Worm (Caenorhabditis elegans) whole organism, L4/young adult: Measurements from ENCODE around the gene C10A4.3.

Source experiments
- W03F9.2 ChIP-seq: fragments of 150-350 bp; optimal IDR thresholded peaks from 2 replicates; lab custom pipeline; 2014; ENCODE audit warnings: missing biosample characterization, missing genetic modification characterization
- dao-5 ChIP-seq: sonication (generic microtip); optimal IDR thresholded peaks from 2 replicates; lab custom pipeline; 2016; ENCODE audit warnings: missing genotype, missing genetic modification characterization, moderate library complexity, missing compliant biosample characterization
- him-1 ChIP-seq: sonication (generic microtip); optimal IDR thresholded peaks from 2 replicates; lab custom pipeline; 2016; ENCODE audit warnings: missing genotype, missing genetic modification reagents, missing genetic modification characterization, missing compliant biosample characterization

C10A4.3 gene

ce11 chrX:7416082-7416481 is 10.6 kb downstream of the C10A4.3 start, which contains the start of gene C10A4.1:
Gene C10A4.1 (plus strand): TSS chrX:7416382.
- TF ChIP-seq W03F9.2 (tag; lab: Kevin White, UChicago) (no peak), dao-5 (tag; lab: Kevin White, UChicago) (no peak), him-1 (tag; lab: Kevin White, UChicago) (no peak)

DNA sequence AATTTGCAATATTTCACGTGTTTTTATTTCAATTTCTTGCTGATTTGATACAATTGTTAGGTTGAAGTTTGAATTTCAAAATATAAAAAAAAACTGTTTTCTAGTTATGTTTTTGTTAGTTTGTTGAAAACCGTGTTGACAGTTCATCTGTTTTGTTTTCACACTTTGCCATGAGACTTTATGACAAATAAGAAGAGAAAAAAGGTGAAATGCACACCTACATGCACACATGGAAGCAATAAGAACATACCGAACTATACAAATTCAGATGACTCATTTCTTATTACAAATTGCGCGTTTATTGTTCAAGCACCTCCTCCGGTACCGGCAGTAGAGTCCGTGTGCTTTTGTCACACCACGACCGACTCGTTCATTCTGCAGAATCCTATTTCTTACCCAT is 15.1 kb downstream of the C10A4.3 start, which contains the start of gene C10A4.9:
Gene C10A4.9 (plus strand): TSS at position 301 of the 400 bp plus-strand sequence.
- TF ChIP-seq him-1 (tag; lab: Kevin White, UChicago) (no peak), W03F9.2 (tag; lab: Kevin White, UChicago) (no peak), dao-5 (tag; lab: Kevin White, UChicago) (no peak)

ce11 chrX:7424813-7425212 is 19.3 kb downstream of the C10A4.3 start, which contains the start of gene mnm-2:
Gene mnm-2 (minus strand): TSS chrX:7424913.
- TF ChIP-seq him-1 (tag; lab: Kevin White, UChicago) (no peak), W03F9.2 (tag; lab: Kevin White, UChicago) (no peak), dao-5 (tag; lab: Kevin White, UChicago) (no peak)

ce11 chrX:7430483-7430882 is 25.0 kb downstream of the C10A4.3 start:
- TF ChIP-seq W03F9.2 (tag; lab: Kevin White, UChicago) (no peak), him-1 (tag; lab: Kevin White, UChicago) (no peak), dao-5 (tag; lab: Kevin White, UChicago) (no peak)

DNA sequence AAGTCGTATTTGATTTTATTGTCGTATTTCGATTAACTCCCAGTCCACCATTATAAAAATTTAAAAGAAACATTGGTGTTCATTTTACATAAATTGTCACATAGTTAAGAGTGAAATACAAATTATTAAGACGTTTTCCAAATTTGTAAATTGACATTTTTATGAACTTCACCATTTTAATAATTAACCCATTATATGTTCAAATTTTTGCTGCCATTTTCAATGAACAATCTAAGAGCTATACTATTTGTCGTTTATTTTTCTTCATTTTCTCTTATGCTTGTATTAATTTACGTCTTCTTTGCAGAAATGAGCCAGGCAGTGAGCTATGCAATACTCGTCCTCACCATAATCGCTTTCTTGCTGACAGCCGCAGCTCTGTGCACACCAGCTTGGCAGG is 25.7 kb downstream of the C10A4.3 start, which contains the start of gene clc-2:
Gene clc-2 (plus strand): TSS at position 301 of the 400 bp plus-strand sequence.
- no peak for TF ChIP-seq dao-5 (tag; lab: Kevin White, UChicago)
- TF ChIP-seq him-1 (tag; lab: Kevin White, UChicago) = no peak
- TF ChIP-seq W03F9.2 (tag; lab: Kevin White, UChicago) = no peak

DNA sequence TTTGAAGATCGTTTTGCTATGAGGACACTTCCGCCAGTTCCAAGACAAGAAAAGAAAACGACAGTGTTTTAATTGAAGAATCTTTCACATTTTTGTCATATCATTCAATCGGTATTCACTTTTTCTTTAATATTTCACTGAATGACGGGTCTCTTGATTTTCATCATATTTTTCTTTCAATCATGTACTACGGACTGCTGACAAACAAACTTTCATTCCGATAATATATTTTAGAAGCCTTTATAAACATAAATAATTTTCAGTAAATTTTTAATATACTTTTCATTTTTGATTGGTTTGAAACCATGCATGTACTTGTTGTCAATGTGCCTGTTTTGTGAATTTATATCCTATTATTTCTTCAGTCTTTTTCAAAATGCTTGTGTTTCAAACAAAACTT is 27.8 kb downstream of the C10A4.3 start, which contains the start of gene clc-5:
Gene clc-5 (plus strand): TSS at position 301 of the 400 bp plus-strand sequence.
- TF ChIP-seq him-1 (tag; lab: Kevin White, UChicago) (no peak), W03F9.2 (tag; lab: Kevin White, UChicago) (no peak), dao-5 (tag; lab: Kevin White, UChicago) (no peak)

ce11 chrX:7436912-7437311 is 31.4 kb downstream of the C10A4.3 start:
- TF ChIP-seq dao-5 (tag; lab: Kevin White, UChicago) (no peak), him-1 (tag; lab: Kevin White, UChicago) (no peak), W03F9.2 (tag; lab: Kevin White, UChicago) (no peak)

- TF ChIP-seq him-1 (tag; lab: Kevin White, UChicago) (no peak), dao-5 (tag; lab: Kevin White, UChicago) (no peak)
Measured at ce11 chrX:7437949-7438348, 32.5 kb downstream of the C10A4.3 start, which contains the start of gene C01C10.2. Gene C01C10.2 (minus strand): TSS chrX:7438118.

- TF ChIP-seq dao-5 (tag; lab: Kevin White, UChicago) (no peak), him-1 (tag; lab: Kevin White, UChicago) (no peak), W03F9.2 (tag; lab: Kevin White, UChicago) (no peak)
Measured at ce11 chrX:7440102-7440501, 34.6 kb downstream of the C10A4.3 start.

ce11 chrX:7442477-7442876 is 37.0 kb downstream of the C10A4.3 start, which contains the start of gene acl-12:
Gene acl-12 (minus strand): TSS chrX:7442577.
- TF ChIP-seq him-1 (tag; lab: Kevin White, UChicago) (no peak), W03F9.2 (tag; lab: Kevin White, UChicago) (no peak), dao-5 (tag; lab: Kevin White, UChicago) (no peak)

DNA sequence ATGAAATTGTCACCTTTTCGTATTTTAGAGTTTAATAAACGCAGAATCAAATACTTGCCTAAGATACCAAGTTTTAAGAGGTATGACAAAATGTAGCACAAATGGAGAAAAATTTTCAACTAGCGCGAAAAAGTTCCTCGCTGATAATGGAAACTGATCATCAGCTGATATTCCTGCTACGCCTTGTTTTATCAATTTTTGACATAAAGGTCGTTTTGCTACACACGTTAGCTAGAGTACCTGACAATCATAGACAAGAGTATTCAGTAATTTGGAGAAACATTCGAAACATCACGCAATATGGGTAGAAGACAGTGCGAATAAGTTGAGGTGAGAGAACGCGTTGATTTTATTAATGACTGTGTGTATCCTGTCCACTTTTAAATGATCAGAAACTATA is 40.2 kb downstream of the C10A4.3 start:
- no peak for TF ChIP-seq W03F9.2 (tag; lab: Kevin White, UChicago)
- TF ChIP-seq him-1 (tag; lab: Kevin White, UChicago) = no peak
- TF ChIP-seq dao-5 (tag; lab: Kevin White, UChicago) = no peak

DNA sequence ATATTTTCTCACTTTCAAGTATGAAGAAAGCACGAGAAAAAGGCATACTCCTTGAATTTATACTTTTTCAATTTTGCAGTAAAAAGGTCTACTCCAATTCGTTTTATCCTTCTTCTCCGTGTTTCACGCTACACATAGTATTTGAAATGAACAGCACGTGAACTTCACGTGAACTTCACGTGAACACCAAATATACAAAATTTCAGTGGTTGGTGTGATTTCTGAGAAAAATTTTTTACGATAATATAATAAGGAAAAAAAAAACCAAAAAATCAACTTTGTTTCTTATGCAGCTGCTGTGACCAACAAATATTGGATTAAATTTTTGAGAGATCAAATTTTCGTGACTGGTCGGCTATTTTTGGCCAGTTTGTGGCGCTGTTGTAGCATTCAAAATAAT is 41.0 kb downstream of the C10A4.3 start:
- no peak for TF ChIP-seq dao-5 (tag; lab: Kevin White, UChicago)
- no peak for TF ChIP-seq him-1 (tag; lab: Kevin White, UChicago)
- no peak for TF ChIP-seq W03F9.2 (tag; lab: Kevin White, UChicago)

DNA sequence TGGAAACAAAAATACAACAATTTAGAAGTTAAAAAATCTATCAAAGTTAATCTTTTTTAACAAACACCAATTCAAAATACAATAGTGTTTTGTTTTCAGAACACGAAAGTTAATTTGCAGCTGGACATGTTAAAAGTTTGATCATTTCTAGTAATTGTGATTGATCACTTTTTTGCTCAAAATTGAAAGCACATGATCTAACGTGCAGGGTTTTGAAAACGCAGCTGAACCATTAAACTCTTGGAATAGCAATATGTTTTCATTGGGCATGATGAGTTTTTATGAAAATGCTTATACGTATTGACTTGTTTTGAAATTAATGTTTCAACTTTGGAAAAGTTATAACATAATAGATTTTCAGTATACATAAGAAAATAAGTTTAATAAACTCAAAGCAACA is 41.8 kb downstream of the C10A4.3 start:
- no peak for TF ChIP-seq W03F9.2 (tag; lab: Kevin White, UChicago)
- TF ChIP-seq him-1 (tag; lab: Kevin White, UChicago) = no peak
- no peak for TF ChIP-seq dao-5 (tag; lab: Kevin White, UChicago)

DNA sequence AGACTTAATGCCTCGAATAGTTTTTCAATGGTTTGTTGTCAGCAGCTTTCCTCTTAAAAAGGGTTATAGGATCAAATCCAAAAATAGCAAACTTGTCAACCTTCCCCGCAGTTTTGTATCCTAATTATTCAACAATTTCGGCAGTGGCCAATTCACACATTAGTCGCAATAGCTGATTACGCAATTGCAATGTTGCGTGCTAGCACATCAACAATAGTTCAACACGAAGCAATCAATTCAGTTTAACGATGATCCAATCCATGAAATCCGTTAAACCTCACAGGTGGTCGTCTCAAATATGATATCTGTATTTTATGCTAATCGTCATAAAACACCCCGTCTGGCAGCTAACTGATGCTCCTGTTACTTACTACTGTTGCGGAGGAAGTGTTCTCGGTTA is 47.1 kb downstream of the C10A4.3 start:
- no peak for TF ChIP-seq W03F9.2 (tag; lab: Kevin White, UChicago)
- TF ChIP-seq dao-5 (tag; lab: Kevin White, UChicago) = no peak
